Worm (Caenorhabditis elegans): ENCODE results near the gene F16G10.1.

The F16G10.1 gene

ce11 chrII:2438944-2439343, 34.9 kb downstream of the F16G10.1 start:
- TF ChIP-seq unc-62 (GFP tag; optimal IDR thresholded peaks at IDR 0.05) = no peak

- TF ChIP-seq unc-62 (GFP tag; optimal IDR thresholded peaks at IDR 0.05) = no peak
Observed at ce11 chrII:2440312-2440711, 36.2 kb downstream of the F16G10.1 start.

ce11 chrII:2442243-2442642, 38.2 kb downstream of the F16G10.1 start:
- TF ChIP-seq unc-62 (GFP tag; optimal IDR thresholded peaks at IDR 0.05) = no peak

- TF ChIP-seq unc-62 (GFP tag; optimal IDR thresholded peaks at IDR 0.05) = no peak
Observed at ce11 chrII:2442979-2443378, 38.9 kb downstream of the F16G10.1 start, which contains the start of gene vab-19. TSS of gene vab-19 (plus strand) at chrII:2443279.

- no peak for TF ChIP-seq unc-62 (GFP tag; optimal IDR thresholded peaks at IDR 0.05)
Observed at ce11 chrII:2445164-2445563, 41.1 kb downstream of the F16G10.1 start.

ce11 chrII:2446727-2447126, 42.6 kb downstream of the F16G10.1 start:
- TF ChIP-seq unc-62 (GFP tag; optimal IDR thresholded peaks at IDR 0.05) = no peak

- TF ChIP-seq unc-62 (GFP tag; optimal IDR thresholded peaks at IDR 0.05) = no peak
Observed at ce11 chrII:2450990-2451389, 46.9 kb downstream of the F16G10.1 start.

ce11 chrII:2452492-2452891, 48.4 kb downstream of the F16G10.1 start:
- TF ChIP-seq unc-62 (GFP tag; optimal IDR thresholded peaks at IDR 0.05) = no peak

Measured in whole organism, dauer.